Worm (Caenorhabditis elegans): ENCODE measurements around the gene ins-34.
A peak's percentile ranks its signal among the peaks of the same experiment; 100 is the strongest.

ins-34 gene

ce11 chrIV:14106274-14106673 is at the start of gene ins-34:
Gene ins-34 (plus strand): TSS chrIV:14106574.
- TF ChIP-seq nhr-237 (tag; optimal IDR thresholded peaks at IDR 0.05) = no peak
- no peak for TF ChIP-seq fos-1 (tag; optimal IDR thresholded peaks at IDR 0.05)
- no peak for TF ChIP-seq elt-3 (tag; optimal IDR thresholded peaks at IDR 0.05)

ce11 chrIV:14060612-14061011 is 45.8 kb upstream of the ins-34 start, which contains the start of gene Y37A1B.4:
Gene Y37A1B.4 (minus strand): TSS chrIV:14060712.
- TF ChIP-seq ceh-28 (tag; optimal IDR thresholded peaks at IDR 0.05) = no peak
- no peak for TF ChIP-seq ceh-9 (tag; optimal IDR thresholded peaks at IDR 0.05)
- TF ChIP-seq ZK546.5 (tag; optimal IDR thresholded peaks at IDR 0.05) = no peak
- no peak for TF ChIP-seq ceh-16 (tag; optimal IDR thresholded peaks at IDR 0.05)
- no peak for TF ChIP-seq unc-62 (GFP tag; optimal IDR thresholded peaks at IDR 0.05)
- no peak for TF ChIP-seq ztf-11 (tag; optimal IDR thresholded peaks at IDR 0.05)
- no peak for TF ChIP-seq nhr-67 (tag; optimal IDR thresholded peaks at IDR 0.05)
- no peak for TF ChIP-seq elt-2 (tag; optimal IDR thresholded peaks at IDR 0.05)
- TF ChIP-seq elt-3 (tag; optimal IDR thresholded peaks at IDR 0.05) = no peak
- TF ChIP-seq unc-39 (tag; optimal IDR thresholded peaks at IDR 0.05) = no peak
- no peak for TF ChIP-seq pqm-1 (tag; optimal IDR thresholded peaks at IDR 0.05)
- no peak for TF ChIP-seq lsy-12 (tag; optimal IDR thresholded peaks at IDR 0.05)

ce11 chrIV:14066403-14066802 is 40.0 kb upstream of the ins-34 start:
- TF ChIP-seq mml-1 (tag; optimal IDR thresholded peaks at IDR 0.05) (no peak), ama-1 (optimal IDR thresholded peaks at IDR 0.05) (no peak), fos-1 (tag; optimal IDR thresholded peaks at IDR 0.05) (no peak), ceh-28 (tag; optimal IDR thresholded peaks at IDR 0.05) (no peak), lsy-12 (tag; optimal IDR thresholded peaks at IDR 0.05) (no peak), tbx-2 (tag; optimal IDR thresholded peaks at IDR 0.05) (no peak), nhr-25 (tag; optimal IDR thresholded peaks at IDR 0.05) (no peak), daf-12 (tag; optimal IDR thresholded peaks at IDR 0.05) (no peak), ZK546.5 (tag; optimal IDR thresholded peaks at IDR 0.05) (no peak), unc-62 (GFP tag; optimal IDR thresholded peaks at IDR 0.05) (no peak), egl-5 (tag; optimal IDR thresholded peaks at IDR 0.05) (no peak)

DNA sequence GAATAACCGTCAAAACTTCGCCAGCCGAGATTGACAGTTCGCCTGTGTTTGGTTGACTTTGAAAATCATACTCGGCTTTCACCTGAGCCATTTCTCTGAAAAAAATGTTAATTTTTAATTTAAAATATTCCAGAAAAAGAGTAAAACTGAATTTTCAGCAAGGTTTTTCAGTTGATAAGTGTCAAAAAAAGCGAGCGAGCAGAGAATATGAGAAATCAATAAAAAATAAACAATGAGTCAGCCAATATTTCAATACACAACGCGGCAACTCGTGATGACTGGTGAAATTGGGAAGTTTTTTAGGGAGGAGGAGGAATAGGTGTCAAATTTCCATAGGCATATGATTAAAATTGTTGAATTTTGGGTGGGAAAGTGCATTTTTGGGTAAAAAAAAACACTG is 36.6 kb upstream of the ins-34 start, which contains the start of gene lst-4:
lst-4 (minus strand) TSS at position 101 of the 400 bp plus-strand sequence.
- no peak for TF ChIP-seq ZK546.5 (tag; optimal IDR thresholded peaks at IDR 0.05)
- TF ChIP-seq nhr-28 (tag; optimal IDR thresholded peaks at IDR 0.05) = no peak
- TF ChIP-seq nhr-237 (tag; optimal IDR thresholded peaks at IDR 0.05) = no peak
- TF ChIP-seq pha-4 (tag; optimal IDR thresholded peaks at IDR 0.05) = peak; percentile 33
- no peak for TF ChIP-seq R02D3.7 (tag; optimal IDR thresholded peaks at IDR 0.05)
- TF ChIP-seq snpc-4 (tag; optimal IDR thresholded peaks at IDR 0.05) = no peak

DNA sequence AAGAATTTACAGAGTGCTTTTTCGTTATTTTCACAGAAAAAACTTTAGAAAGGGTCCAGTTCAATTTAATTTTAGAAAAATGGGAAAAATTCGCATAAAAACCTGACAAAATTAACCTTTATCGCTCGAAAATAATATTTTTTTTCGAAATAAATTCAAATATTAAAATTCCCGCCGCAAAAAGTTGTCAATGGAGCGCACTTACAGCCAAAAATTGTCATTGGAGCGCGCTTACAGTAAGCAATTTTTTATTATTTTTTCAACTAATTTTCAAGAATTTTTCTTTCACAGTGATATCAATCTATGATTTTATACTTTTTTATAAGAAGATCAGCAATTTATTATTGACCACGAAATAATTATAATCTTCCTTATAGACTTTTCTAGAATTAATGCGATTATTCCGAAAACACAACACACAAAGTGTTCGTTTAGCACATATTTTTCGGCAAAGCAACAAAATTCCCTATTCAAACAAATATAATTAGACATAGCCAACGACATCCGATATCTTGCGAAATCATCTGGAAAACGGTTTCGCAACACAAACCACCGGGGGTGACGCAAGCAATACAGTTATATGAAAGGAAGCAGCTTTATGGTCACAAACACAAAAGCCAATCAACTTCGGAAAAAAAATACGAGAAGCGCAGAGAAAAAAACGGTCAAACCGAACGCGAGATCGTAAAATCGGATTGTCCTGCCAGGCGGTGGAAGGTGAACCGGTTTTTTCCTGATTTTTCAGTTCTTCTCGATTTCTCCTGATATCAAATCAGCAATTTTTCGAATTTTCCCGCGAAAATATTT is 36.0 kb upstream of the ins-34 start:
- TF ChIP-seq nhr-25 (tag; optimal IDR thresholded peaks at IDR 0.05) = no peak
- TF ChIP-seq lin-15B (tag; optimal IDR thresholded peaks at IDR 0.05) = peak; percentile 37
- peak; percentile 39 for TF ChIP-seq snpc-4 (tag; optimal IDR thresholded peaks at IDR 0.05)

- TF ChIP-seq nfya-1 (tag; optimal IDR thresholded peaks at IDR 0.05; ENCODE audit: insufficient read depth) (peak; percentile 92), mml-1 (tag; optimal IDR thresholded peaks at IDR 0.05) (no peak), pha-4 (tag; optimal IDR thresholded peaks at IDR 0.05) (peak; percentile 95), egl-5 (tag; optimal IDR thresholded peaks at IDR 0.05) (peak; percentile 62), elt-1 (tag; optimal IDR thresholded peaks at IDR 0.05) (peak; percentile 8), aly-2 (tag; optimal IDR thresholded peaks at IDR 0.05) (no peak), skn-1 (tag; optimal IDR thresholded peaks at IDR 0.05) (peak; percentile 78), nhr-67 (tag; optimal IDR thresholded peaks at IDR 0.05) (no peak), lin-39 (tag; optimal IDR thresholded peaks at IDR 0.05) (peak; percentile 78), nhr-11 (tag; optimal IDR thresholded peaks at IDR 0.05) (no peak), nhr-23 (tag; optimal IDR thresholded peaks at IDR 0.05) (peak; percentile 48), elt-3 (tag; optimal IDR thresholded peaks at IDR 0.05) (peak in 1 of 3 experiments; percentile 76), R02D3.7 (tag; optimal IDR thresholded peaks at IDR 0.05) (peak; percentile 77), ama-1 (optimal IDR thresholded peaks at IDR 0.05) (peak; percentile 81), tbx-2 (tag; optimal IDR thresholded peaks at IDR 0.05) (peak; percentile 8), lin-15B (tag; optimal IDR thresholded peaks at IDR 0.05) (peak; percentile 96), elt-2 (tag; optimal IDR thresholded peaks at IDR 0.05) (peak; percentile 57), ztf-11 (tag; optimal IDR thresholded peaks at IDR 0.05) (no peak), hmg-11 (tag; optimal IDR thresholded peaks at IDR 0.05) (peak; percentile 66), unc-62 (GFP tag; optimal IDR thresholded peaks at IDR 0.05) (no peak), lsy-12 (tag; optimal IDR thresholded peaks at IDR 0.05) (peak; percentile 60), ceh-28 (tag; optimal IDR thresholded peaks at IDR 0.05) (peak; percentile 49), fkh-2 (tag; optimal IDR thresholded peaks at IDR 0.05) (no peak), nhr-25 (tag; optimal IDR thresholded peaks at IDR 0.05) (peak; percentile 73), pqm-1 (tag; optimal IDR thresholded peaks at IDR 0.05) (no peak), snpc-4 (tag; optimal IDR thresholded peaks at IDR 0.05) (peak; percentile 88), nhr-43 (tag; optimal IDR thresholded peaks at IDR 0.05; ENCODE audit: poor library complexity, severe bottlenecking) (peak; percentile 78), jun-1 (tag; optimal IDR thresholded peaks at IDR 0.05) (peak; percentile 49), nhr-76 (tag; optimal IDR thresholded peaks at IDR 0.05) (no peak)
Observed at ce11 chrIV:14070992-14071289, 35.4 kb upstream of the ins-34 start.

Data from whole organism, L3 larva.